Fruit fly (Drosophila melanogaster) whole organism: ENCODE data around the gene Cpr65Au.

Experiments
- CG8478 ChIP-seq: fragments of >200 bp; optimal IDR thresholded peaks from 2 replicates; lab custom pipeline; 2018; ENCODE audit warnings: inconsistent platforms
- Dll ChIP-seq: fragments of >200 bp; optimal IDR thresholded peaks from 2 replicates; lab custom pipeline; 2017
- EcR ChIP-seq, 2 experiments: fragments of >200 bp; optimal IDR thresholded peaks; 2 replicates each; lab custom pipeline; 2017; ENCODE audit warnings: missing biosample characterization in 2 of 2, missing genetic modification characterization in 2 of 2, missing genetic modification reagents in 2 of 2
- pan ChIP-seq: fragments of >200 bp; optimal IDR thresholded peaks from 2 replicates; lab custom pipeline; 2017
- psq ChIP-seq: fragments of >200 bp; optimal IDR thresholded peaks from 2 replicates; lab custom pipeline; 2017
- usp ChIP-seq: fragments of >200 bp; optimal IDR thresholded peaks from 2 replicates; lab custom pipeline; 2017; ENCODE audit warnings: missing biosample characterization, missing genetic modification characterization, mixed read lengths

- no peak for TF ChIP-seq psq (lab: Kevin White, UChicago)
- no peak for TF ChIP-seq pan (lab: Kevin White, UChicago)
- no peak for TF ChIP-seq EcR (GFP tag; optimal IDR thresholded peaks at IDR 0.05; lab: Kevin White, UChicago)
- no peak for TF ChIP-seq usp (GFP tag; lab: Kevin White, UChicago)
- no peak for TF ChIP-seq CG8478 (lab: Kevin White, UChicago)
- TF ChIP-seq Dll (lab: Kevin White, UChicago), result no peak
These were observed 15.0 kb downstream of the Cpr65Au start for dm6 chr3L:6116881-6117280.
